Fruit fly (Drosophila melanogaster): Measurements from ENCODE around the gene Vap33.
A peak's percentile ranks its signal among the peaks of the same experiment; 100 is the strongest.

Vap33 gene

DNA sequence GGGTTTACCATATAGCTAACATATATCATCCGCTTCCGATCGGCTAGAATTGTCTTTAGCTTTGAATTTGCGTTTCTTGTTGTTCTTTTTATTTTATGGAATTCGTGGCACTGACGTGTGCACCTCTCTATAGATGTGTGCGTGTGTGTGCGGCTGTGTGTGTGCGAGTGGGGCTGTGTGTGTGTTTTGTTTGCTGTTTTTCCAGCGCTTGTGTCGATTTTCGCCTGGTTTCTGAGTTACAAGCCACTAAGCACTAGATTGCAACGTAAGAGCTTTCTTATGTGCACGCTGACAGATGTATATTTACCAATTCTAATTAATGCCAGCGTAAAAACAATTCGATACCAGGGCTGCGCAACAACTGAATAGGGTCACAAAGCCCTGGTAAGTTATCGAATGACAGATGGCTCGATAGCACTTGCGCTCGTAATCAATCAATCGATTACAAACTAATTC, 16.2 kb downstream of the Vap33 start, which contains the start of gene lva (continued):
- TF ChIP-seq Six4 (GFP tag; optimal IDR thresholded peaks at IDR 0.05) (no peak), Elba2 (GFP tag; optimal IDR thresholded peaks at IDR 0.05) (no peak), aop (GFP tag; IDR thresholded peaks at IDR 0.05) (no peak), pzg (GFP tag; optimal IDR thresholded peaks at IDR 0.05) (peak; percentile 76), NC2β (GFP tag; optimal IDR thresholded peaks at IDR 0.05) (no peak), vfl (GFP tag; optimal IDR thresholded peaks at IDR 0.05) (no peak), mld (GFP tag; IDR thresholded peaks at IDR 0.05; ENCODE audit: partially characterized antibody) (0 out of 3 replicates have a peak, but pooled peaks have one; percentile 19), Xbp1 (GFP tag; optimal IDR thresholded peaks at IDR 0.05) (peak; percentile 74), CG11504 (tag; optimal IDR thresholded peaks at IDR 0.05) (no peak), CG2116 (GFP tag; optimal IDR thresholded peaks at IDR 0.05) (peak; percentile 64), gcm2 (GFP tag; optimal IDR thresholded peaks at IDR 0.05) (no peak), Bteb2 (GFP tag; optimal IDR thresholded peaks at IDR 0.05) (no peak), CG3995 (GFP tag; optimal IDR thresholded peaks at IDR 0.05) (no peak), knrl (GFP tag; IDR thresholded peaks at IDR 0.05; ENCODE audit: partially characterized antibody) (peak; percentile 14; the same call in 1 of the 3 replicates), Abd-B (GFP tag; optimal IDR thresholded peaks at IDR 0.05) (no peak), YL-1 (GFP tag; optimal IDR thresholded peaks at IDR 0.05) (peak; percentile 92), NK7.1 (GFP tag; optimal IDR thresholded peaks at IDR 0.05) (no peak), Doc2 (GFP tag; IDR thresholded peaks at IDR 0.05) (no peak), CG30403 (GFP tag; optimal IDR thresholded peaks at IDR 0.05) (no peak), vnd (GFP tag; IDR thresholded peaks at IDR 0.05; ENCODE audit: partially characterized antibody) (0 out of 3 replicates have a peak, but pooled peaks have one; percentile 41), CG14710 (tag; optimal IDR thresholded peaks at IDR 0.05) (peak; percentile 51), CG3281 (GFP tag; optimal IDR thresholded peaks at IDR 0.05) (peak; percentile 87), ato (GFP tag; IDR thresholded peaks at IDR 0.05; ENCODE audit: partially characterized antibody) (peak; percentile 62), CG30020 (tag; optimal IDR thresholded peaks at IDR 0.05) (no peak), CG6854 (GFP tag; optimal IDR thresholded peaks at IDR 0.05) (no peak), Ravus (GFP tag; IDR thresholded peaks at IDR 0.05) (no peak), CG10959 (GFP tag; IDR thresholded peaks at IDR 0.05) (no peak), grn (GFP tag; optimal IDR thresholded peaks at IDR 0.05) (no peak), inv (GFP tag; IDR thresholded peaks at IDR 0.05; ENCODE audit: partially characterized antibody) (no peak; the same call in 1 of the 2 replicates), NC2α (GFP tag; optimal IDR thresholded peaks at IDR 0.05) (no peak), cato (GFP tag; optimal IDR thresholded peaks at IDR 0.05; ENCODE audit: borderline replicate concordance) (no peak), CG7928 (GFP tag; optimal IDR thresholded peaks at IDR 0.05) (peak; percentile 98), CG12104 (GFP tag; optimal IDR thresholded peaks at IDR 0.05) (no peak), ewg (GFP tag; optimal IDR thresholded peaks at IDR 0.05) (no peak), C15 (GFP tag; IDR thresholded peaks at IDR 0.05) (no peak), GATAe (GFP tag; conservative IDR thresholded peaks at IDR 0.05) (no peak), CG17359 (tag; optimal IDR thresholded peaks at IDR 0.05) (no peak), CG4707 (GFP tag; optimal IDR thresholded peaks at IDR 0.05) (no peak), MTF-1 (GFP tag; optimal IDR thresholded peaks at IDR 0.05; ENCODE audit: borderline replicate concordance) (no peak), Meics (GFP tag; optimal IDR thresholded peaks at IDR 0.05) (no peak), CG13287 (GFP tag; IDR thresholded peaks at IDR 0.05; ENCODE audit: partially characterized antibody) (peak; percentile 58; the same call in 1 of the 2 replicates), CG33213 (GFP tag; optimal IDR thresholded peaks at IDR 0.05) (no peak), emc (GFP tag; optimal IDR thresholded peaks at IDR 0.05) (no peak), da (GFP tag; optimal IDR thresholded peaks at IDR 0.05) (no peak), CG17186 (GFP tag; optimal IDR thresholded peaks at IDR 0.05) (peak; percentile 74), Aef1 (GFP tag; IDR thresholded peaks at IDR 0.05) (no peak), HmgD (GFP tag; optimal IDR thresholded peaks at IDR 0.05) (no peak), Bdp1 (GFP tag; optimal IDR thresholded peaks at IDR 0.05) (no peak), gfzf (GFP tag; optimal IDR thresholded peaks at IDR 0.05) (peak; percentile 22), HmgZ (tag; optimal IDR thresholded peaks at IDR 0.05) (peak; percentile 42), br (optimal IDR thresholded peaks at IDR 0.05) (no peak)

Data from whole organism, embryonic.